Fruit fly (Drosophila melanogaster): ENCODE results near the gene SMC6.

SMC6 gene

DNA sequence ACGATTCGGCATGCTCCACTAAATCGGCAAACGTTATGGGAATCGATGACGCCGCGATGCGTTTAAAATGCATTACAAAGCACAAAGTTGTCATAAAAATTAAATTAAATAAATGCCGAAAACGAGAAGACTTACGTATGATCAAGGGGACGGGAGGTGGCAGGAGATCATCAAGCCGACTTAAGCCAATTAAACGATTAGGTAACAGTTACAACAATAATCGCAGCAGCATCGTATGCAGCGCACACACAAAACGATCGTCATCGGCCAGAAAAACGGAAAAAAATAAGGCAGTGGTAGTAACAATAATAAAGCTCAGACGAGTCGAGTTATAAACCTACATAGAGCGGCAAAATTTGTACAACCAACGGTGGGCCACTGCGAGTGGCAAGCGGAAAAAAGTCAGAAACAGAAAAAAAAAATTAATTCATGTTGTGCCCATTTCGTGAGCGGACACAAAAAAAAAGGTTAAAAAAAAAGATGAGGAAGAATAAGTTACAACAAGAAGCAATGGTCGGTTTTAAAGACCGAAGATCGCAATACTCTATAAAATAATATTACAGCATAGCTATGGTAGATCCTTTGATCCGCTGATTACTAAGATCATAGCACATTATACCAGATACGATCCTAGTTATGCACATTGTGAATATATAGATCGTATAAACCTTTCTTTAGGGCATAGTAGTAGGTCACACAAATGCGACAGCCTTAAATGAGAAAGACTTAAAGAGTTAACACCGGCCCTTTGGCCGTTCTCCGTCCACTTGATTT, 13.3 kb upstream of the SMC6 start (continued):
- TF ChIP-seq CG3032 (tag; optimal IDR thresholded peaks at IDR 0.05) (peak; percentile 24), Ets21C (GFP tag; optimal IDR thresholded peaks at IDR 0.05) (peak; percentile 54), dac (GFP tag; optimal IDR thresholded peaks at IDR 0.05) (no peak), achi (GFP tag; optimal IDR thresholded peaks at IDR 0.05) (peak; percentile 66), CG8319 (GFP tag; optimal IDR thresholded peaks at IDR 0.05) (peak; percentile 33), ss (GFP tag; optimal IDR thresholded peaks at IDR 0.05) (peak in 1 of 2 experiments; percentile 36), fkh (GFP tag; optimal IDR thresholded peaks at IDR 0.05) (no peak), Eip78C (GFP tag) (peak; percentile 95), CG11902 (GFP tag; optimal IDR thresholded peaks at IDR 0.05) (peak; percentile 43), CG34406 (GFP tag; optimal IDR thresholded peaks at IDR 0.05) (peak; percentile 64), CG6276 (GFP tag; optimal IDR thresholded peaks at IDR 0.05) (no peak), CG3919 (GFP tag; optimal IDR thresholded peaks at IDR 0.05) (peak; percentile 62), CG6163 (GFP tag; IDR thresholded peaks at IDR 0.05) (peak; percentile 59; the same call in 1 of the 3 replicates), CG9139 (GFP tag; optimal IDR thresholded peaks at IDR 0.05) (no peak), Sox14 (GFP tag; optimal IDR thresholded peaks at IDR 0.05) (peak; percentile 58), fd59A (GFP tag; optimal IDR thresholded peaks at IDR 0.05) (peak; percentile 19), eg (GFP tag; IDR thresholded peaks at IDR 0.05) (0 out of 3 replicates have a peak, but pooled peaks have one; percentile 28), Ets96B (tag; optimal IDR thresholded peaks at IDR 0.05) (peak; percentile 22), net (GFP tag; optimal IDR thresholded peaks at IDR 0.05) (peak; percentile 24), CG7368 (GFP tag; optimal IDR thresholded peaks at IDR 0.05) (no peak), CG8119 (GFP tag; IDR thresholded peaks at IDR 0.05) (peak; percentile 50), CG15336 (GFP tag; IDR thresholded peaks at IDR 0.05) (peak; percentile 42; the same call in 1 of the 2 replicates), vri (GFP tag; optimal IDR thresholded peaks at IDR 0.05) (no peak), CG4318 (GFP tag; optimal IDR thresholded peaks at IDR 0.05) (no peak), topi (GFP tag; optimal IDR thresholded peaks at IDR 0.05) (peak; percentile 53), Hr38 (GFP tag; optimal IDR thresholded peaks at IDR 0.05) (no peak), Met (GFP tag; optimal IDR thresholded peaks at IDR 0.05) (no peak), CG10669 (GFP tag; optimal IDR thresholded peaks at IDR 0.05) (peak; percentile 25), Hr4 (GFP tag; optimal IDR thresholded peaks at IDR 0.05) (peak; percentile 41), svp (GFP tag) (peak; percentile 83), pdm3 (GFP tag; optimal IDR thresholded peaks at IDR 0.05) (peak; percentile 61), Eip93F (GFP tag; optimal IDR thresholded peaks at IDR 0.05) (no peak), spab (GFP tag; optimal IDR thresholded peaks at IDR 0.05) (peak; percentile 14), cyc (GFP tag; optimal IDR thresholded peaks at IDR 0.05) (no peak), esn (GFP tag; optimal IDR thresholded peaks at IDR 0.05) (peak; percentile 53), salr (GFP tag; optimal IDR thresholded peaks at IDR 0.05) (peak in 1 of 2 experiments; percentile 20)

DNA sequence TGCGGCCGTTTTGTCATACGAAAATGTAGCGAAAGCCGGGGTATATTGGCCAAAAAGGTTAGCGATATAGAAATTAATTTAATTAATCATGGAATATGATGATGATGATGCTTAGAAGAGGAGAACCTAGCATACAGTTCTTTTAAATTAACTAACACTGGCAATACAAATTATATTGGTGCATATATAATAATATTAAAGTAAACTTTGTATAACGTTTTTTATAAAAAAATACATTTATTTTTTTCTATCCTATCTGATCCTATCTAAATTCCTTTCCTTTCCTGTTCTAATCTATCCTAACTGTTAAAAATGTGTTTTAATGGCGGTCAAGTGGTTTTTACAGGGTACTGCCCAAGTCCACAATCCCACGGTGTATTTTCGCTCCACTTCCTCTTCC, 12.7 kb upstream of the SMC6 start:
- TF ChIP-seq fd59A (GFP tag; optimal IDR thresholded peaks at IDR 0.05): no peak
- TF ChIP-seq CG16779 (tag; optimal IDR thresholded peaks at IDR 0.05): no peak
- TF ChIP-seq CG8119 (GFP tag; IDR thresholded peaks at IDR 0.05): peak; percentile 37; the same call in 2 of the 3 replicates
- peak; percentile 28 for TF ChIP-seq net (GFP tag; optimal IDR thresholded peaks at IDR 0.05)
- no peak for TF ChIP-seq CG8319 (GFP tag; optimal IDR thresholded peaks at IDR 0.05)
- peak; percentile 32 for TF ChIP-seq CG4318 (GFP tag; optimal IDR thresholded peaks at IDR 0.05)
- TF ChIP-seq Ets96B (tag; optimal IDR thresholded peaks at IDR 0.05): no peak
- no peak for TF ChIP-seq Eip93F (GFP tag; optimal IDR thresholded peaks at IDR 0.05)
- TF ChIP-seq fkh (GFP tag; optimal IDR thresholded peaks at IDR 0.05): no peak
- TF ChIP-seq CG6854 (GFP tag; optimal IDR thresholded peaks at IDR 0.05): no peak
- TF ChIP-seq lz (GFP tag; optimal IDR thresholded peaks at IDR 0.05): peak; percentile 33
- peak; percentile 51 for TF ChIP-seq Met (GFP tag; optimal IDR thresholded peaks at IDR 0.05)
- TF ChIP-seq svp (GFP tag): peak; percentile 74
- peak; percentile 31 for TF ChIP-seq Sox15 (GFP tag; optimal IDR thresholded peaks at IDR 0.05)
- TF ChIP-seq salr (GFP tag; optimal IDR thresholded peaks at IDR 0.05): no peak
- no peak for TF ChIP-seq CG6808 (GFP tag; optimal IDR thresholded peaks at IDR 0.05)
- peak; percentile 32 for TF ChIP-seq Sox102F (GFP tag; optimal IDR thresholded peaks at IDR 0.05)
- peak; percentile 7 for TF ChIP-seq Lpt (GFP tag; optimal IDR thresholded peaks at IDR 0.05)
- peak; percentile 46 for TF ChIP-seq achi (GFP tag; optimal IDR thresholded peaks at IDR 0.05)
- peak; percentile 72 for TF ChIP-seq OdsH (GFP tag; optimal IDR thresholded peaks at IDR 0.05)
- TF ChIP-seq ss (GFP tag; optimal IDR thresholded peaks at IDR 0.05): no peak
- peak; percentile 9 for TF ChIP-seq Hr39 (GFP tag; optimal IDR thresholded peaks at IDR 0.05)
- peak; percentile 28 for TF ChIP-seq Smox (GFP tag; optimal IDR thresholded peaks at IDR 0.05)
- peak; percentile 34 for TF ChIP-seq CG10631 (GFP tag; optimal IDR thresholded peaks at IDR 0.05)
- TF ChIP-seq topi (GFP tag; optimal IDR thresholded peaks at IDR 0.05): peak; percentile 47
- TF ChIP-seq cyc (GFP tag; optimal IDR thresholded peaks at IDR 0.05): peak; percentile 22
- TF ChIP-seq CG32006 (GFP tag; optimal IDR thresholded peaks at IDR 0.05): peak; percentile 75
